Fruit fly (Drosophila melanogaster) whole organism, embryonic: ENCODE data around the gene Mrm2.

Source experiments
- ATbp ChIP-seq: fragments of 200-800 bp; sonication (Bioruptor generic); optimal IDR thresholded peaks from 2 replicates; lab custom pipeline; 2017; ENCODE audit warnings: missing biosample characterization, mild to moderate bottlenecking, missing genetic modification characterization, missing genetic modification reagents
- Bteb2 ChIP-seq: fragments of 200-800 bp; sonication (Bioruptor generic); optimal IDR thresholded peaks from 2 replicates; lab custom pipeline; 2016; ENCODE audit warnings: missing biosample characterization, missing genetic modification characterization
- CG10321 ChIP-seq: fragments of 200-800 bp; sonication (Bioruptor generic); IDR thresholded peaks from 2 replicates; pipeline ENCODE4 v1.3.6; 2022; ENCODE audit warnings: missing biosample characterization, missing genetic modification characterization
- CG11247 ChIP-seq: fragments of 200-800 bp; sonication (Bioruptor generic); IDR thresholded peaks from 2 replicates; pipeline ENCODE4 v1.3.6; 2022; ENCODE audit warnings: missing biosample characterization, missing genetic modification characterization
- CG11695 ChIP-seq: fragments of 200-800 bp; sonication (Bioruptor generic); IDR thresholded peaks from 3 replicates; pipeline ENCODE4 v1.3.6; 2022; ENCODE audit warnings: missing biosample characterization, missing genetic modification characterization
- CG12391 ChIP-seq: fragments of 200-800 bp; sonication (Bioruptor generic); optimal IDR thresholded peaks from 3 replicates; lab custom pipeline; 2018; ENCODE audit warnings: missing biosample characterization, mild to moderate bottlenecking, missing genetic modification characterization, moderate library complexity
- CG12659 ChIP-seq: fragments of 200-800 bp; sonication (Bioruptor generic); optimal IDR thresholded peaks from 3 replicates; lab custom pipeline; 2017; ENCODE audit warnings: mild to moderate bottlenecking, missing biosample characterization, missing genetic modification reagents, missing genetic modification characterization
- CG13296 ChIP-seq: fragments of 200-800 bp; sonication (Bioruptor generic); optimal IDR thresholded peaks from 3 replicates; lab custom pipeline; 2018; ENCODE audit warnings: missing biosample characterization, mild to moderate bottlenecking, missing genetic modification characterization
- CG15073 ChIP-seq: fragments of 200-800 bp; sonication (Bioruptor generic); optimal IDR thresholded peaks from 2 replicates; lab custom pipeline; 2016; ENCODE audit warnings: missing biosample characterization, missing genetic modification characterization
- CG17361 ChIP-seq: fragments of 200-800 bp; sonication (Bioruptor generic); IDR thresholded peaks from 3 replicates; pipeline ENCODE4 v1.3.6; 2022; ENCODE audit warnings: missing biosample characterization, missing genetic modification characterization
- CG2202 ChIP-seq: fragments of 200-800 bp; sonication (Bioruptor generic); optimal IDR thresholded peaks from 2 replicates; lab custom pipeline; 2018; ENCODE audit warnings: missing biosample characterization, mild to moderate bottlenecking, missing genetic modification characterization
- CG3281 ChIP-seq: fragments of 200-800 bp; sonication (Bioruptor generic); optimal IDR thresholded peaks from 3 replicates; lab custom pipeline; 2017; ENCODE audit warnings: missing biosample characterization, mild to moderate bottlenecking, missing genetic modification characterization
- CG33557 ChIP-seq: fragments of 200-800 bp; sonication (Bioruptor generic); optimal IDR thresholded peaks from 2 replicates; lab custom pipeline; 2019; ENCODE audit warnings: missing biosample characterization, mild to moderate bottlenecking, missing genetic modification characterization, moderate library complexity
- CG4328 ChIP-seq: fragments of 200-800 bp; sonication (Bioruptor generic); optimal IDR thresholded peaks from 3 replicates; lab custom pipeline; 2017; ENCODE audit warnings: missing biosample characterization, missing genetic modification reagents, missing genetic modification characterization
- CG5245 ChIP-seq: fragments of 200-800 bp; sonication (Bioruptor generic); optimal IDR thresholded peaks from 3 replicates; lab custom pipeline; 2016; ENCODE audit warnings: missing biosample characterization, missing genetic modification characterization
- CG7786 ChIP-seq: fragments of 200-800 bp; sonication (Bioruptor generic); optimal IDR thresholded peaks from 2 replicates; lab custom pipeline; 2016; ENCODE audit warnings: missing biosample characterization, missing genetic modification characterization
- CG7987 ChIP-seq: fragments of 200-800 bp; sonication (Bioruptor generic); optimal IDR thresholded peaks from 2 replicates; lab custom pipeline; 2018; ENCODE audit warnings: missing biosample characterization, mild to moderate bottlenecking, missing genetic modification characterization, moderate library complexity
- CG8924 ChIP-seq: fragments of 200-800 bp; optimal IDR thresholded peaks from 3 replicates; lab custom pipeline; 2019; ENCODE audit warnings: missing biosample characterization, mild to moderate bottlenecking, missing genetic modification characterization, moderate library complexity
- Camta ChIP-seq: fragments of 200-800 bp; sonication (Bioruptor generic); optimal IDR thresholded peaks from 2 replicates; lab custom pipeline; 2016; ENCODE audit warnings: missing biosample characterization, missing genetic modification characterization
- D19A ChIP-seq: fragments of 200-800 bp; optimal IDR thresholded peaks from 3 replicates; lab custom pipeline; 2019; ENCODE audit warnings: missing biosample characterization, mild to moderate bottlenecking, missing genetic modification characterization, moderate library complexity
- Dfd ChIP-seq, 2 experiments: fragments of >200 bp; optimal IDR thresholded peaks; 2 replicates each; lab custom pipeline; 2017; ENCODE audit warnings: missing biosample characterization in 2 of 2, missing genetic modification characterization in 2 of 2
- E2f2 ChIP-seq: fragments of 200-800 bp; sonication (Bioruptor generic); IDR thresholded peaks from 2 replicates; pipeline ENCODE4 v1.3.6; 2022; ENCODE audit warnings: missing biosample characterization, missing genetic modification characterization
- Fer3 ChIP-seq: fragments of 200-800 bp; sonication (Bioruptor generic); optimal IDR thresholded peaks from 2 replicates; lab custom pipeline; 2018; ENCODE audit warnings: missing biosample characterization, mild to moderate bottlenecking, missing genetic modification characterization, moderate library complexity
- HLHmδ ChIP-seq: fragments of 200-800 bp; sonication (Bioruptor generic); optimal IDR thresholded peaks from 2 replicates; lab custom pipeline; 2018; ENCODE audit warnings: missing biosample characterization, mild to moderate bottlenecking, missing genetic modification characterization, moderate library complexity
- NC2β ChIP-seq: fragments of 200-800 bp; sonication (Bioruptor generic); optimal IDR thresholded peaks from 2 replicates; lab custom pipeline; 2016; ENCODE audit warnings: missing biosample characterization, missing genetic modification characterization
- NK7.1 ChIP-seq: fragments of 200-800 bp; sonication (Bioruptor generic); optimal IDR thresholded peaks from 3 replicates; lab custom pipeline; 2016; ENCODE audit warnings: missing biosample characterization, missing genetic modification characterization
- PHDP ChIP-seq: fragments of 200-800 bp; sonication (Bioruptor generic); optimal IDR thresholded peaks from 3 replicates; lab custom pipeline; 2018; ENCODE audit warnings: missing biosample characterization, mild to moderate bottlenecking, missing genetic modification characterization, moderate library complexity
- Six4 ChIP-seq: fragments of 200-800 bp; sonication (Bioruptor generic); optimal IDR thresholded peaks from 2 replicates; lab custom pipeline; 2016; ENCODE audit warnings: missing biosample characterization, missing genetic modification characterization
- Sry-β ChIP-seq: fragments of 200-800 bp; sonication (Bioruptor generic); optimal IDR thresholded peaks from 2 replicates; lab custom pipeline; 2018; ENCODE audit warnings: missing biosample characterization, mild to moderate bottlenecking, missing genetic modification characterization, moderate library complexity
- Vsx1 ChIP-seq: fragments of 200-800 bp; sonication (Bioruptor generic); optimal IDR thresholded peaks from 2 replicates; lab custom pipeline; 2017; ENCODE audit warnings: missing biosample characterization, mild to moderate bottlenecking, missing genetic modification characterization, missing genetic modification reagents
- az2 ChIP-seq: fragments of 200-800 bp; sonication (Bioruptor generic); optimal IDR thresholded peaks from 3 replicates; lab custom pipeline; 2016; ENCODE audit warnings: missing biosample characterization, missing genetic modification characterization
- caup ChIP-seq: fragments of 200-800 bp; sonication (Bioruptor generic); optimal IDR thresholded peaks from 3 replicates; lab custom pipeline; 2017; ENCODE audit warnings: missing biosample characterization, mild to moderate bottlenecking, missing genetic modification characterization, moderate library complexity; ENCODE audit not compliant: severe bottlenecking
- ci ChIP-seq: fragments of 200-800 bp; sonication (Bioruptor generic); IDR thresholded peaks from 3 replicates; pipeline ENCODE4 v1.3.6; 2022; ENCODE audit warnings: missing biosample characterization, missing genetic modification characterization
- emc ChIP-seq: fragments of 200-800 bp; sonication (Bioruptor generic); optimal IDR thresholded peaks from 2 replicates; lab custom pipeline; 2016; ENCODE audit warnings: missing biosample characterization, missing genetic modification characterization
- gce ChIP-seq: fragments of 200-800 bp; sonication (Bioruptor generic); IDR thresholded peaks from 3 replicates; pipeline ENCODE4 v1.3.6; 2022; ENCODE audit warnings: missing biosample characterization, missing genetic modification characterization
- gfzf ChIP-seq: fragments of 200-800 bp; sonication (Bioruptor generic); optimal IDR thresholded peaks from 2 replicates; lab custom pipeline; 2016; ENCODE audit warnings: missing biosample characterization, mild to moderate bottlenecking, missing genetic modification characterization, moderate library complexity
- grau ChIP-seq: fragments of 200-800 bp; optimal IDR thresholded peaks from 3 replicates; lab custom pipeline; 2019; ENCODE audit warnings: missing biosample characterization, mild to moderate bottlenecking, missing genetic modification characterization, moderate library complexity
- grn ChIP-seq: fragments of 200-800 bp; sonication (Bioruptor generic); optimal IDR thresholded peaks from 3 replicates; lab custom pipeline; 2017; ENCODE audit warnings: missing biosample characterization, missing genetic modification characterization
- hkb ChIP-seq, 2 experiments: fragments of 200-800 bp in 1 of 2; fragments of >200 bp in 1 of 2; sonication (Bioruptor generic) in 1 of 2; IDR thresholded peaks in 1 of 2; optimal IDR thresholded peaks in 1 of 2; 2 replicates each; pipeline versions ENCODE4 v1.3.6 to Lab custom; 2017 to 2022; ENCODE audit warnings: missing biosample characterization in 1 of 2, missing genetic modification characterization in 1 of 2
- lab ChIP-seq: fragments of 200-800 bp; sonication (Bioruptor generic); optimal IDR thresholded peaks from 3 replicates; lab custom pipeline; 2017; ENCODE audit warnings: missing biosample characterization, missing genetic modification characterization, mild to moderate bottlenecking, moderate library complexity, missing genetic modification reagents
- maf-S ChIP-seq: fragments of 200-800 bp; sonication (Bioruptor generic); optimal IDR thresholded peaks from 2 replicates; lab custom pipeline; 2016; ENCODE audit warnings: missing biosample characterization, missing genetic modification characterization
- nom ChIP-seq: fragments of 200-800 bp; sonication (Bioruptor generic); optimal IDR thresholded peaks from 2 replicates; lab custom pipeline; 2017; ENCODE audit warnings: missing biosample characterization, missing genetic modification characterization, mild to moderate bottlenecking, moderate library complexity, missing genetic modification reagents
- pfk ChIP-seq: fragments of 200-800 bp; sonication (Bioruptor generic); optimal IDR thresholded peaks from 2 replicates; lab custom pipeline; 2018; ENCODE audit warnings: missing biosample characterization, mild to moderate bottlenecking, missing genetic modification characterization, moderate library complexity
- ssp ChIP-seq: fragments of 200-800 bp; sonication (Bioruptor generic); IDR thresholded peaks from 2 replicates; pipeline ENCODE4 v1.3.6; 2022; ENCODE audit warnings: missing biosample characterization, missing genetic modification characterization
- stc ChIP-seq: fragments of 200-800 bp; sonication (Bioruptor generic); IDR thresholded peaks from 2 replicates; pipeline ENCODE4 v1.3.6; 2022; ENCODE audit warnings: missing biosample characterization, missing genetic modification characterization
- tio ChIP-seq: fragments of 200-800 bp; sonication (Bioruptor generic); optimal IDR thresholded peaks from 2 replicates; lab custom pipeline; 2017; ENCODE audit warnings: missing biosample characterization, missing genetic modification characterization, inconsistent platforms
- tna ChIP-seq: fragments of 200-800 bp; sonication (Bioruptor generic); IDR thresholded peaks from 2 replicates; pipeline ENCODE4 v1.3.6; 2022; ENCODE audit warnings: missing biosample characterization, missing genetic modification characterization; ENCODE audit not compliant: partially characterized antibody
- twi ChIP-seq: fragments of 200-800 bp; optimal IDR thresholded peaks from 2 replicates; lab custom pipeline; 2019; ENCODE audit warnings: missing biosample characterization, mild to moderate bottlenecking, missing genetic modification characterization, moderate library complexity

Gene Mrm2

DNA sequence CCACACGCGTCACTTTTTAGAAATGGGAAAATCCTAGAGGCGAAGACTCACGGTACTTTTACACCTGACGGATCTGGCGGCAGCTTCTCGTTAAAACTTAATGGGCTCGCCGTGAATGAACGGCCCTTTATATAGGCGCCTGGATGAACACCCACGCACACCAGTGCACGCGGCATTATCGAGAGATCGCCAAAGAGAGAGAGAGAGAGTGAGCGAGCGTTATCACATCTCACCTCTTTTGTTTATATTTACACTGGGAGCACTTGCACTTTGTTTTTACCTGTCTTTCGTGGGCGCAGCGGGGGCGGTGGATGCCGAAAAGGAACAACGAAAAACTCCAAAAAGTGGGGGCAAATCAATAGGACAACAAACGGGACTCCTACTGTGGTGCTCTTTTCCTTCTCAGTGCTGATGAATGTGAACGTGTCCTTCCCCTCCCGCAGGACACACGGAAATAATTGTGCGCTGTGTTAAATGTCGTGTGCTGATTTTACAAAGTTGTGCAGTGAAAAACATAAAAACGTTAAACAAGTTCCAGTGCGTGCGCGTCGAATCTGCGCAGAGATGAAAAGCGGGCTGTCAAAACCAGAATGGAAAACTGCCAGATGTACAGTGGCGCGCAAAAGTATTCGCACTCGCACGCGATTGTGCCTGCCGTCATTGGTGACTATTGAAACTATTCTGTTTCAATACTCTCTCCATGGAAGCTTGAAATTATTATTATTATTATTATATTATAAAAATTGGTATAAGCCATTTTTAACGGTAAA lies 13.9 kb downstream of the Mrm2 start, which contains the start of gene Mrp5 (continued):
- TF ChIP-seq E2f2 (GFP tag; lab: Robert Waterston, UW) (peak; percentile 26; the same call in 1 of the 2 replicates), CG3281 (GFP tag; lab: Kevin White, UChicago) (peak; percentile 26), NC2β (GFP tag; lab: Kevin White, UChicago) (no peak), CG7987 (peak; percentile 17), CG10321 (GFP tag; lab: Robert Waterston, UW) (0 out of 2 replicates have a peak, but pooled peaks have one; percentile 33), CG4328 (GFP tag; lab: Kevin White, UChicago) (peak; percentile 12), CG11695 (GFP tag; lab: Robert Waterston, UW) (peak; percentile 51; the same call in 1 of the 3 replicates), CG5245 (GFP tag; lab: Kevin White, UChicago) (no peak), CG7786 (GFP tag; lab: Kevin White, UChicago) (no peak), emc (GFP tag; lab: Kevin White, UChicago) (no peak), gce (peak; percentile 43; the same call in 1 of the 3 replicates), tna (peak; percentile 15; the same call in 1 of the 2 replicates), lab (GFP tag; lab: Kevin White, UChicago) (peak; percentile 36), tio (peak; percentile 20), CG12659 (GFP tag; lab: Kevin White, UChicago) (peak; percentile 26), gfzf (no peak), CG8924 (tag; lab: Kevin White, UChicago) (peak; percentile 13), PHDP (peak; percentile 31), HLHmδ (GFP tag; lab: Kevin White, UChicago) (peak; percentile 77), grau (peak; percentile 40), hkb (optimal IDR thresholded peaks at IDR 0.05; lab: Kevin White, UChicago) (no peak), hkb (GFP tag; IDR thresholded peaks at IDR 0.05; lab: Robert Waterston, UW) (peak; percentile 73), Bteb2 (GFP tag; lab: Kevin White, UChicago) (peak; percentile 11), NK7.1 (peak; percentile 6), CG13296 (GFP tag; lab: Kevin White, UChicago) (peak; percentile 24), Fer3 (tag; lab: Kevin White, UChicago) (peak; percentile 15), Camta (GFP tag; lab: Kevin White, UChicago) (peak; percentile 5), CG12391 (tag; lab: Kevin White, UChicago) (peak; percentile 39), twi (tag; lab: Kevin White, UChicago) (no peak), CG11247 (GFP tag; lab: Robert Waterston, UW) (peak; percentile 59; the same call in 1 of the 2 replicates), CG2202 (tag; lab: Kevin White, UChicago) (no peak), CG15073 (no peak), CG33557 (GFP tag; lab: Kevin White, UChicago) (no peak), pfk (GFP tag; lab: Kevin White, UChicago) (no peak), Dfd (GFP tag; optimal IDR thresholded peaks at IDR 0.05; lab: Kevin White, UChicago) (no peak), D19A (tag; lab: Kevin White, UChicago) (peak; percentile 33), ATbp (peak; percentile 54), Sry-β (GFP tag; lab: Kevin White, UChicago) (no peak), az2 (peak; percentile 40), Vsx1 (GFP tag; lab: Kevin White, UChicago) (no peak), ci (peak; percentile 76), nom (GFP tag; lab: Kevin White, UChicago) (peak; percentile 56), Six4 (no peak), grn (GFP tag; lab: Kevin White, UChicago) (peak; percentile 71), stc (GFP tag; lab: Robert Waterston, UW) (peak; percentile 30; the same call in 1 of the 2 replicates), maf-S (GFP tag; lab: Kevin White, UChicago) (no peak), caup (GFP tag; lab: Kevin White, UChicago) (peak; percentile 13), ssp (GFP tag; lab: Robert Waterston, UW) (peak; percentile 44), CG17361 (GFP tag; lab: Robert Waterston, UW) (peak; percentile 40; the same call in 1 of the 3 replicates)
